Fruit fly (Drosophila melanogaster): ENCODE data around the gene Eip74EF.

Gene Eip74EF

DNA sequence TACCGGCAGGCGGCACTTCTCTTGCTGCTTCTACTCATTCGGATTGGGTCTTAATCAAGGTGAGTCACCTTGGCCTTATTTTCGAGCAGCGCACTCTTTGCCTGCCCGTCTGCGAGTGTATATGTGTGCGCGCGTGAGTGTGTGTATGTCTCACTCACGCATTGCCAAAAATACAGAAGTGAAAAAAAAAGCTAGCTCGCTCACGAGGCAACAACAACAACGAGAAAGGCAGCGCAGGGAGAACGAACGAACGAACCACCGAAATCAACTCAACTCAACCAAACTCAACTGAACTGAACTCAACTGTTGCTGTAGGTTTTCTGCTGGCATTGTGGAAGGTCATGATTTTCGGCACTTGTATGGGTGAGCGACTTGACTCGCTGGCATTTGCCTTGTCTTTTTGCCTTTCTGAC is 5.1 kb downstream of the Eip74EF start (continued):
- TF ChIP-seq ken (GFP tag; IDR thresholded peaks at IDR 0.05) (no peak), CG13424 (tag; optimal IDR thresholded peaks at IDR 0.05) (no peak), slou (GFP tag; optimal IDR thresholded peaks at IDR 0.05) (no peak), maf-S (GFP tag; optimal IDR thresholded peaks at IDR 0.05) (no peak), dmrt99B (tag; optimal IDR thresholded peaks at IDR 0.05) (no peak), Meics (GFP tag; optimal IDR thresholded peaks at IDR 0.05) (no peak), GATAe (GFP tag; conservative IDR thresholded peaks at IDR 0.05) (no peak), Stat92E (GFP tag; optimal IDR thresholded peaks at IDR 0.05) (no peak), Ets65A (GFP tag) (no peak), kah (GFP tag; optimal IDR thresholded peaks at IDR 0.05) (no peak), Hr78 (GFP tag; optimal IDR thresholded peaks at IDR 0.05) (peak in 1 of 2 experiments; percentile 38), Trl (optimal IDR thresholded peaks at IDR 0.05) (peak; percentile 45 to 79), Trl (GFP tag; optimal IDR thresholded peaks at IDR 0.05) (no peak), NC2β (GFP tag; optimal IDR thresholded peaks at IDR 0.05) (no peak), Atf-2 (GFP tag; optimal IDR thresholded peaks at IDR 0.05) (no peak), CG12104 (GFP tag; optimal IDR thresholded peaks at IDR 0.05) (no peak), Hr39 (optimal IDR thresholded peaks at IDR 0.05) (no peak), CG12769 (tag; optimal IDR thresholded peaks at IDR 0.05) (peak; percentile 62), CG17361 (GFP tag; IDR thresholded peaks at IDR 0.05) (no peak), CG1792 (GFP tag; optimal IDR thresholded peaks at IDR 0.05) (no peak), Atf3 (GFP tag; optimal IDR thresholded peaks at IDR 0.05) (no peak), ac (GFP tag; optimal IDR thresholded peaks at IDR 0.05) (no peak), inv (GFP tag; IDR thresholded peaks at IDR 0.05; ENCODE audit: partially characterized antibody) (no peak; the same call in 1 of the 2 replicates), org-1 (GFP tag; optimal IDR thresholded peaks at IDR 0.05) (no peak), CG17385 (GFP tag; optimal IDR thresholded peaks at IDR 0.05) (no peak), odd (GFP tag; optimal IDR thresholded peaks at IDR 0.05) (no peak), CG6683 (GFP tag; optimal IDR thresholded peaks at IDR 0.05) (no peak), CG6689 (GFP tag; IDR thresholded peaks at IDR 0.05) (no peak), sna (GFP tag; IDR thresholded peaks at IDR 0.05; ENCODE audit: partially characterized antibody) (0 out of 2 replicates have a peak, but pooled peaks have one; percentile 32), dm (GFP tag; optimal IDR thresholded peaks at IDR 0.05) (no peak), grn (GFP tag; optimal IDR thresholded peaks at IDR 0.05) (no peak), CG11696 (GFP tag; IDR thresholded peaks at IDR 0.05) (no peak), z (GFP tag; IDR thresholded peaks at IDR 0.05) (peak; percentile 97), Six4 (GFP tag; optimal IDR thresholded peaks at IDR 0.05) (no peak), dati (GFP tag; IDR thresholded peaks at IDR 0.05) (no peak), abd-A (tag; optimal IDR thresholded peaks at IDR 0.05) (peak; percentile 60), CG6254 (GFP tag; optimal IDR thresholded peaks at IDR 0.05) (no peak), tup (GFP tag; optimal IDR thresholded peaks at IDR 0.05) (no peak), tgo (GFP tag; IDR thresholded peaks at IDR 0.05) (no peak), knrl (GFP tag; IDR thresholded peaks at IDR 0.05; ENCODE audit: partially characterized antibody) (0 out of 3 replicates have a peak, but pooled peaks have one; percentile 9), chinmo (GFP tag; IDR thresholded peaks at IDR 0.05; ENCODE audit: partially characterized antibody) (peak; percentile 99), CG13287 (GFP tag; IDR thresholded peaks at IDR 0.05; ENCODE audit: partially characterized antibody) (peak; percentile 58; the same call in 1 of the 2 replicates), eyg (GFP tag; optimal IDR thresholded peaks at IDR 0.05) (no peak), fd3F (GFP tag; optimal IDR thresholded peaks at IDR 0.05) (no peak), CG8359 (GFP tag; optimal IDR thresholded peaks at IDR 0.05; ENCODE audit: borderline replicate concordance) (no peak), CG13123 (GFP tag; optimal IDR thresholded peaks at IDR 0.05) (no peak), CG15514 (GFP tag; optimal IDR thresholded peaks at IDR 0.05) (peak; percentile 15), CG6272 (GFP tag; IDR thresholded peaks at IDR 0.05) (no peak), ham (GFP tag; IDR thresholded peaks at IDR 0.05) (no peak), Bteb2 (GFP tag; optimal IDR thresholded peaks at IDR 0.05) (no peak), unc-4 (GFP tag; IDR thresholded peaks at IDR 0.05; ENCODE audit: partially characterized antibody) (peak; percentile 30; the same call in 1 of the 2 replicates)
